Worm (Caenorhabditis elegans) whole organism, L1 larva: ENCODE data around the gene spon-1.
"Not testable (repeated sequence)": the region's sequence is repeated elsewhere in the genome, so short reads cannot be mapped to it uniquely, and the experiment has no call there.

Experiments
- C04F5.9 ChIP-seq: sonication (generic microtip); optimal IDR thresholded peaks from 2 replicates; lab custom pipeline; 2016; ENCODE audit warnings: missing genetic modification characterization, missing compliant biosample characterization
- C34B4.2 ChIP-seq: sonication (generic microtip); optimal IDR thresholded peaks from 2 replicates; lab custom pipeline; 2017; ENCODE audit warnings: mild to moderate bottlenecking, missing genetic modification characterization, missing compliant biosample characterization
- F16B12.6 ChIP-seq: fragments of 150-350 bp; optimal IDR thresholded peaks from 2 replicates; lab custom pipeline; 2014; ENCODE audit warnings: missing biosample characterization, missing genetic modification characterization
- aha-1 ChIP-seq: fragments of 150-350 bp; optimal IDR thresholded peaks from 2 replicates; lab custom pipeline; 2014; ENCODE audit warnings: missing biosample characterization, missing genetic modification characterization
- alr-1 ChIP-seq: fragments of 200-800 bp; sonication (Bioruptor generic); optimal IDR thresholded peaks from 2 replicates; lab custom pipeline; 2018; ENCODE audit warnings: borderline replicate concordance, mild to moderate bottlenecking, missing genetic modification characterization, missing compliant biosample characterization
- ama-1 ChIP-seq: fragments of 150-350 bp; optimal IDR thresholded peaks from 2 replicates; lab custom pipeline; 2014
- blmp-1 ChIP-seq: fragments of 150-350 bp; optimal IDR thresholded peaks from 2 replicates; lab custom pipeline; 2014; ENCODE audit warnings: missing biosample characterization, missing genetic modification characterization
- ceh-8 ChIP-seq: fragments of 200-800 bp; sonication (Bioruptor generic); optimal IDR thresholded peaks from 2 replicates; lab custom pipeline; 2018; ENCODE audit warnings: mild to moderate bottlenecking, missing genetic modification characterization, moderate library complexity, missing compliant biosample characterization
- ces-1 ChIP-seq: fragments of 150-350 bp; optimal IDR thresholded peaks from 2 replicates; lab custom pipeline; 2014; ENCODE audit warnings: missing biosample characterization, missing genetic modification reagents, missing genetic modification characterization
- dpl-1 ChIP-seq, 3 experiments: fragments of 150-350 bp in 2 of 3; sonication (generic microtip) in 1 of 3; optimal IDR thresholded peaks; 2 replicates each; lab custom pipeline; 2014 to 2017; ENCODE audit warnings: missing biosample characterization in 3 of 3, missing genetic modification characterization in 3 of 3, missing genetic modification reagents in 3 of 3
- dsc-1 ChIP-seq: sonication (generic microtip); optimal IDR thresholded peaks from 2 replicates; lab custom pipeline; 2016; ENCODE audit warnings: mild to moderate bottlenecking, missing genetic modification characterization, missing compliant biosample characterization
- efl-1 ChIP-seq, 4 experiments: fragments of 150-350 bp; optimal IDR thresholded peaks in 3 of 4; peaks in 1 of 4; 1 replicate in 1 of 4; 2 replicates in 3 of 4; lab custom pipeline; 2014; ENCODE audit warnings: missing biosample characterization in 2 of 4, missing genetic modification characterization in 2 of 4, missing genetic modification reagents in 2 of 4
- elt-2 ChIP-seq: sonication (generic microtip); optimal IDR thresholded peaks from 2 replicates; lab custom pipeline; 2016; ENCODE audit warnings: missing genetic modification characterization, mild to moderate bottlenecking, inconsistent platforms, missing compliant biosample characterization, missing genetic modification reagents
- elt-3 ChIP-seq, 6 experiments: fragments of 150-350 bp in 1 of 6; sonication (generic microtip); optimal IDR thresholded peaks; 2 replicates each; lab custom pipeline; 2017 to 2018; ENCODE audit warnings: missing biosample characterization in 6 of 6, missing genetic modification characterization in 6 of 6, inconsistent platforms in 1 of 6
- fkh-10 ChIP-seq: sonication (generic microtip); optimal IDR thresholded peaks from 2 replicates; lab custom pipeline; 2017; ENCODE audit warnings: missing biosample characterization, missing genetic modification reagents, missing genetic modification characterization
- fkh-4 ChIP-seq: sonication (generic microtip); optimal IDR thresholded peaks from 2 replicates; lab custom pipeline; 2016; ENCODE audit warnings: missing compliant biosample characterization, missing genetic modification characterization, borderline replicate concordance
- fkh-8 ChIP-seq: sonication (generic microtip); optimal IDR thresholded peaks from 2 replicates; lab custom pipeline; 2016; ENCODE audit warnings: mild to moderate bottlenecking, missing genetic modification characterization, missing compliant biosample characterization
- grh-1 ChIP-seq: fragments of 200-800 bp; sonication (Bioruptor generic); IDR thresholded peaks from 2 replicates; pipeline ENCODE4 v1.3.6; 2022; ENCODE audit warnings: missing genetic modification reagents, missing genetic modification characterization, missing compliant biosample characterization
- hlh-17 ChIP-seq: fragments of 200-800 bp; sonication (Bioruptor generic); optimal IDR thresholded peaks from 2 replicates; lab custom pipeline; 2018; ENCODE audit warnings: missing genetic modification characterization, mild to moderate bottlenecking, missing compliant biosample characterization, moderate library complexity, borderline replicate concordance
- hlh-4 ChIP-seq: sonication (generic microtip); optimal IDR thresholded peaks from 2 replicates; lab custom pipeline; 2016; ENCODE audit warnings: mild to moderate bottlenecking, missing genetic modification characterization, missing compliant biosample characterization
- hpl-2 ChIP-seq: fragments of 150-350 bp; optimal IDR thresholded peaks from 2 replicates; lab custom pipeline; 2014; ENCODE audit warnings: missing biosample characterization, missing genetic modification reagents, missing genetic modification characterization
- lin-13 ChIP-seq: fragments of 150-350 bp; optimal IDR thresholded peaks from 2 replicates; lab custom pipeline; 2014; ENCODE audit warnings: missing biosample characterization, missing genetic modification reagents, missing genetic modification characterization
- lin-14 ChIP-seq: fragments of 200-800 bp; sonication (Bioruptor generic); optimal IDR thresholded peaks from 2 replicates; lab custom pipeline; 2018; ENCODE audit warnings: mild to moderate bottlenecking, missing genetic modification characterization, moderate library complexity, missing compliant biosample characterization
- lin-15B ChIP-seq: fragments of 150-350 bp; sonication (generic microtip); optimal IDR thresholded peaks from 3 replicates; lab custom pipeline; 2014; ENCODE audit warnings: missing biosample characterization, missing genetic modification characterization
- lin-35 ChIP-seq, 2 experiments: fragments of 150-350 bp; optimal IDR thresholded peaks; 2 replicates each; lab custom pipeline; 2014; ENCODE audit warnings: missing biosample characterization in 2 of 2, missing genetic modification characterization in 2 of 2, missing genetic modification reagents in 2 of 2
- lir-3 ChIP-seq: sonication (generic microtip); optimal IDR thresholded peaks from 2 replicates; lab custom pipeline; 2016; ENCODE audit warnings: mild to moderate bottlenecking, missing genetic modification characterization, moderate library complexity, missing compliant biosample characterization; ENCODE audit not compliant: poor library complexity
- lsy-2 ChIP-seq, 2 experiments: fragments of 150-350 bp; optimal IDR thresholded peaks; 2 replicates each; lab custom pipeline; 2014; ENCODE audit warnings: missing biosample characterization in 2 of 2, missing genetic modification characterization in 2 of 2
- mab-9 ChIP-seq: fragments of 200-800 bp; sonication (Bioruptor generic); IDR thresholded peaks from 2 replicates; pipeline ENCODE4 v1.3.6; 2022; ENCODE audit warnings: missing genetic modification reagents, missing genetic modification characterization, missing compliant biosample characterization
- mep-1 ChIP-seq: fragments of 150-350 bp; optimal IDR thresholded peaks from 2 replicates; lab custom pipeline; 2014; ENCODE audit warnings: missing biosample characterization, missing genetic modification characterization
- nhr-11 ChIP-seq: fragments of 150-350 bp; optimal IDR thresholded peaks from 2 replicates; lab custom pipeline; 2014; ENCODE audit warnings: missing biosample characterization, missing genetic modification characterization
- nhr-12 ChIP-seq: sonication (generic microtip); optimal IDR thresholded peaks from 2 replicates; lab custom pipeline; 2017; ENCODE audit warnings: missing biosample characterization, missing genetic modification characterization
- nhr-19 ChIP-seq: fragments of 200-800 bp; sonication (Bioruptor generic); conservative IDR thresholded peaks from 2 replicates; pipeline ENCODE4 v1.3.6; 2022; ENCODE audit warnings: missing genetic modification characterization, missing compliant biosample characterization
- nhr-20 ChIP-seq: sonication (generic microtip); optimal IDR thresholded peaks from 2 replicates; lab custom pipeline; 2016; ENCODE audit warnings: mild to moderate bottlenecking, missing genetic modification characterization, missing compliant biosample characterization
- nhr-28 ChIP-seq: fragments of 150-350 bp; optimal IDR thresholded peaks from 2 replicates; lab custom pipeline; 2014; ENCODE audit warnings: missing biosample characterization, missing genetic modification characterization
- nhr-71 ChIP-seq: sonication (generic microtip); optimal IDR thresholded peaks from 2 replicates; lab custom pipeline; 2016; ENCODE audit warnings: mild to moderate bottlenecking, missing genetic modification characterization, moderate library complexity, missing compliant biosample characterization
- nhr-76 ChIP-seq: sonication (generic microtip); optimal IDR thresholded peaks from 2 replicates; lab custom pipeline; 2017; ENCODE audit warnings: missing biosample characterization, missing genetic modification characterization
- nhr-85 ChIP-seq: sonication (generic microtip); peaks from one replicate; lab custom pipeline; 2016; ENCODE audit warnings: missing genetic modification characterization, inconsistent platforms, missing compliant biosample characterization
- nhr-90 ChIP-seq: sonication (generic microtip); optimal IDR thresholded peaks from 2 replicates; lab custom pipeline; 2016; ENCODE audit warnings: mild to moderate bottlenecking, missing genetic modification characterization, missing compliant biosample characterization; ENCODE audit not compliant: poor library complexity
- pag-3 ChIP-seq: sonication (generic microtip); optimal IDR thresholded peaks from 2 replicates; lab custom pipeline; 2017; ENCODE audit warnings: missing genetic modification characterization, mild to moderate bottlenecking, missing compliant biosample characterization, antibody characterized with exemption, borderline replicate concordance; ENCODE audit not compliant: insufficient read depth
- snu-23 ChIP-seq: sonication (generic microtip); optimal IDR thresholded peaks from 2 replicates; lab custom pipeline; 2016; ENCODE audit warnings: missing genetic modification characterization, missing compliant biosample characterization
- sox-4 ChIP-seq: sonication (generic microtip); optimal IDR thresholded peaks from 2 replicates; lab custom pipeline; 2016; ENCODE audit warnings: missing genetic modification characterization, missing compliant biosample characterization
- unc-130 ChIP-seq: fragments of 150-350 bp; optimal IDR thresholded peaks from 2 replicates; lab custom pipeline; 2017; ENCODE audit warnings: missing biosample characterization, missing genetic modification characterization, inconsistent platforms
- unc-86 ChIP-seq: sonication (generic microtip); optimal IDR thresholded peaks from 2 replicates; lab custom pipeline; 2016; ENCODE audit warnings: missing genetic modification characterization, missing compliant biosample characterization
- vab-15 ChIP-seq: sonication (generic microtip); optimal IDR thresholded peaks from 2 replicates; lab custom pipeline; 2017; ENCODE audit warnings: missing genotype, mild to moderate bottlenecking, missing genetic modification characterization, missing compliant biosample characterization
- xbp-1 ChIP-seq: sonication (generic microtip); optimal IDR thresholded peaks from 2 replicates; lab custom pipeline; 2016; ENCODE audit warnings: missing genetic modification characterization, missing compliant biosample characterization
- ztf-11 ChIP-seq, 2 experiments: sonication (generic microtip); optimal IDR thresholded peaks; 2 replicates each; lab custom pipeline; 2016 to 2017; ENCODE audit warnings: missing genetic modification characterization in 2 of 2, missing biosample characterization in 1 of 2, missing compliant biosample characterization in 1 of 2
- ztf-4 ChIP-seq: fragments of 150-350 bp; optimal IDR thresholded peaks from 2 replicates; lab custom pipeline; 2014; ENCODE audit warnings: missing biosample characterization, missing genetic modification characterization

Gene spon-1

ce11 chrII:7153095-7153494 lies 36.7 kb downstream of the spon-1 start:
- TF ChIP-seq efl-1 (optimal IDR thresholded peaks at IDR 0.05; lab: Kevin White, UChicago): not testable (repeated sequence)
- peak in 1 of 2 experiments; percentile 50 for TF ChIP-seq efl-1 (GFP tag; optimal IDR thresholded peaks at IDR 0.05 in 1 of 2; lab: Kevin White, UChicago)

DNA sequence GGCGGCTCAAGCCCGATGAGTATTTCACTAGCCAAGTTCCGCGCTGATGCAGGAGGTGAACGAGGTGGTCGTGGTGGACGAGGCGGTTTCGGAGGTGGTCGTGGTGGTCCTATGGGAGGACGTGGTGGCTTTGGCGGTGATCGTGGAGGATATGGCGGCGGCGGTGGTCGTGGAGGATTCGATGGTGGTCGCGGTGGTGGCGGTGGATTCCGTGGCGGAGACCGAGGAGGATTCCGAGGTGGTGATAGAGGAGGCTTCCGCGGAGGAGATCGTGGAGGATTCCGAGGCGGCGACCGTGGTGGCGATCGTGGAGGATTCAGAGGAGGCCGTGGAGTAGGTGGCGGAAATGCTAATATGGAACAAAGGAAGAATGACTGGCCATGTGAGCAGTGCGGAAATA lies 38.4 kb downstream of the spon-1 start:
- TF ChIP-seq ceh-8 (GFP tag; lab: Kevin White, UChicago): peak; percentile 19
- no peak for TF ChIP-seq unc-130 (tag; lab: Kevin White, UChicago)
- TF ChIP-seq efl-1 (optimal IDR thresholded peaks at IDR 0.05; lab: Kevin White, UChicago): no peak
- TF ChIP-seq efl-1 (GFP tag; optimal IDR thresholded peaks at IDR 0.05 in 1 of 2; lab: Kevin White, UChicago): peak in 1 of 2 experiments; percentile 28

ce11 chrII:7155392-7155791 lies 39.0 kb downstream of the spon-1 start, which contains the start of gene C27H5.2:
Gene C27H5.2, plus strand, starts transcription at chrII:7155581.
- TF ChIP-seq pag-3 (tag; lab: Kevin White, UChicago) (no peak), unc-86 (tag; lab: Kevin White, UChicago) (no peak), ama-1 (peak; percentile 26), fkh-8 (tag; lab: Kevin White, UChicago) (no peak), hlh-17 (GFP tag; lab: Kevin White, UChicago) (no peak), vab-15 (tag; lab: Kevin White, UChicago) (no peak), nhr-28 (tag; lab: Kevin White, UChicago) (no peak), aha-1 (tag; lab: Kevin White, UChicago) (no peak), grh-1 (GFP tag; lab: Robert Waterston, UW) (no peak), efl-1 (optimal IDR thresholded peaks at IDR 0.05; lab: Kevin White, UChicago) (peak; percentile 4 to 7), efl-1 (GFP tag; optimal IDR thresholded peaks at IDR 0.05 in 1 of 2; lab: Kevin White, UChicago) (no peak), lin-13 (GFP tag; lab: Kevin White, UChicago) (no peak), nhr-71 (peak; percentile 13), sox-4 (no peak), hlh-4 (no peak), mab-9 (no peak), dsc-1 (tag; lab: Kevin White, UChicago) (no peak), lsy-2 (tag; optimal IDR thresholded peaks at IDR 0.05; lab: Kevin White, UChicago) (peak in 1 of 2 experiments; percentile 8), ces-1 (no peak), nhr-19 (GFP tag; lab: Robert Waterston, UW) (no peak), C04F5.9 (tag; lab: Kevin White, UChicago) (no peak), nhr-85 (peak; percentile 20), nhr-11 (tag; lab: Kevin White, UChicago) (no peak), F16B12.6 (tag; lab: Kevin White, UChicago) (no peak), elt-3 (tag; optimal IDR thresholded peaks at IDR 0.05; lab: Kevin White, UChicago) (no peak), nhr-90 (tag; lab: Kevin White, UChicago) (no peak), dpl-1 (GFP tag; optimal IDR thresholded peaks at IDR 0.05; lab: Kevin White, UChicago) (no peak), ztf-11 (tag; optimal IDR thresholded peaks at IDR 0.05; lab: Kevin White, UChicago) (no peak), C34B4.2 (tag; lab: Kevin White, UChicago) (no peak), xbp-1 (peak; percentile 12), fkh-10 (GFP tag; lab: Kevin White, UChicago) (no peak), fkh-4 (no peak), nhr-12 (tag; lab: Kevin White, UChicago) (no peak), nhr-20 (no peak), nhr-76 (tag; lab: Kevin White, UChicago) (no peak), lin-15B (no peak), lin-14 (GFP tag; lab: Kevin White, UChicago) (peak; percentile 42), mep-1 (peak; percentile 12), elt-2 (tag; lab: Kevin White, UChicago) (no peak), lir-3 (no peak), ceh-8 (GFP tag; lab: Kevin White, UChicago) (no peak), ztf-4 (tag; lab: Kevin White, UChicago) (no peak), alr-1 (tag; lab: Kevin White, UChicago) (no peak), blmp-1 (tag; lab: Kevin White, UChicago) (peak; percentile 33), hpl-2 (GFP tag; lab: Kevin White, UChicago) (no peak), snu-23 (GFP tag; lab: Kevin White, UChicago) (peak; percentile 5), lin-35 (GFP tag; optimal IDR thresholded peaks at IDR 0.05; lab: Kevin White, UChicago) (no peak)
